Worm (Caenorhabditis elegans) whole organism, L1 larva: Measurements from ENCODE around the gene F10E9.10.

ENCODE experiments used
- C04F5.9 ChIP-seq: sonication (generic microtip); optimal IDR thresholded peaks from 2 replicates; lab custom pipeline; 2016; ENCODE audit warnings: missing genetic modification characterization, missing compliant biosample characterization
- C16A3.4 ChIP-seq: fragments of 150-350 bp; optimal IDR thresholded peaks from 2 replicates; lab custom pipeline; 2014; ENCODE audit warnings: missing biosample characterization, missing genetic modification characterization
- F16B12.6 ChIP-seq: fragments of 150-350 bp; optimal IDR thresholded peaks from 2 replicates; lab custom pipeline; 2014; ENCODE audit warnings: missing biosample characterization, missing genetic modification characterization
- alr-1 ChIP-seq: fragments of 200-800 bp; sonication (Bioruptor generic); optimal IDR thresholded peaks from 2 replicates; lab custom pipeline; 2018; ENCODE audit warnings: borderline replicate concordance, mild to moderate bottlenecking, missing genetic modification characterization, missing compliant biosample characterization
- aly-2 ChIP-seq: fragments of 150-350 bp; optimal IDR thresholded peaks from 2 replicates; lab custom pipeline; 2014; ENCODE audit warnings: missing biosample characterization, missing genetic modification characterization
- blmp-1 ChIP-seq: fragments of 150-350 bp; optimal IDR thresholded peaks from 2 replicates; lab custom pipeline; 2014; ENCODE audit warnings: missing biosample characterization, missing genetic modification characterization
- ceh-63 ChIP-seq: fragments of 200-800 bp; sonication (Bioruptor generic); optimal IDR thresholded peaks from 2 replicates; lab custom pipeline; 2018; ENCODE audit warnings: mild to moderate bottlenecking, missing genetic modification characterization, missing compliant biosample characterization
- ceh-8 ChIP-seq: fragments of 200-800 bp; sonication (Bioruptor generic); optimal IDR thresholded peaks from 2 replicates; lab custom pipeline; 2018; ENCODE audit warnings: mild to moderate bottlenecking, missing genetic modification characterization, moderate library complexity, missing compliant biosample characterization
- ceh-82 ChIP-seq, 3 experiments: fragments of 150-350 bp in 1 of 3; sonication (generic microtip) in 2 of 3; optimal IDR thresholded peaks; 2 replicates each; lab custom pipeline; 2014 to 2017; ENCODE audit warnings: missing biosample characterization in 3 of 3, missing genetic modification characterization in 3 of 3
- ceh-88 ChIP-seq: fragments of 200-800 bp; sonication (Bioruptor generic); IDR thresholded peaks from 2 replicates; pipeline ENCODE4 v1.3.6; 2022; ENCODE audit warnings: missing genetic modification characterization, missing compliant biosample characterization
- ceh-90 ChIP-seq: sonication (generic microtip); optimal IDR thresholded peaks from 2 replicates; lab custom pipeline; 2016; ENCODE audit warnings: missing genetic modification characterization, missing compliant biosample characterization
- dsc-1 ChIP-seq: sonication (generic microtip); optimal IDR thresholded peaks from 2 replicates; lab custom pipeline; 2016; ENCODE audit warnings: mild to moderate bottlenecking, missing genetic modification characterization, missing compliant biosample characterization
- efl-1 ChIP-seq, 4 experiments: fragments of 150-350 bp; optimal IDR thresholded peaks in 3 of 4; peaks in 1 of 4; 1 replicate in 1 of 4; 2 replicates in 3 of 4; lab custom pipeline; 2014; ENCODE audit warnings: missing biosample characterization in 2 of 4, missing genetic modification characterization in 2 of 4, missing genetic modification reagents in 2 of 4
- efl-3 ChIP-seq: fragments of 200-800 bp; sonication (Bioruptor generic); optimal IDR thresholded peaks from 2 replicates; lab custom pipeline; 2018; ENCODE audit warnings: mild to moderate bottlenecking, missing genetic modification characterization, missing compliant biosample characterization
- egl-13 ChIP-seq: sonication (generic microtip); optimal IDR thresholded peaks from 2 replicates; lab custom pipeline; 2016; ENCODE audit warnings: missing genotype, missing genetic modification reagents, missing genetic modification characterization, missing compliant biosample characterization
- ets-5 ChIP-seq: fragments of 200-800 bp; sonication (Bioruptor generic); IDR thresholded peaks from 2 replicates; pipeline ENCODE4 v1.3.6; 2022; ENCODE audit warnings: missing genetic modification characterization, missing compliant biosample characterization
- fkh-10 ChIP-seq: sonication (generic microtip); optimal IDR thresholded peaks from 2 replicates; lab custom pipeline; 2017; ENCODE audit warnings: missing biosample characterization, missing genetic modification reagents, missing genetic modification characterization
- fkh-8 ChIP-seq: sonication (generic microtip); optimal IDR thresholded peaks from 2 replicates; lab custom pipeline; 2016; ENCODE audit warnings: mild to moderate bottlenecking, missing genetic modification characterization, missing compliant biosample characterization
- grh-1 ChIP-seq: fragments of 200-800 bp; sonication (Bioruptor generic); IDR thresholded peaks from 2 replicates; pipeline ENCODE4 v1.3.6; 2022; ENCODE audit warnings: missing genetic modification reagents, missing genetic modification characterization, missing compliant biosample characterization
- hlh-17 ChIP-seq: fragments of 200-800 bp; sonication (Bioruptor generic); optimal IDR thresholded peaks from 2 replicates; lab custom pipeline; 2018; ENCODE audit warnings: missing genetic modification characterization, mild to moderate bottlenecking, missing compliant biosample characterization, moderate library complexity, borderline replicate concordance
- hlh-4 ChIP-seq: sonication (generic microtip); optimal IDR thresholded peaks from 2 replicates; lab custom pipeline; 2016; ENCODE audit warnings: mild to moderate bottlenecking, missing genetic modification characterization, missing compliant biosample characterization
- isw-1 ChIP-seq: fragments of 200-800 bp; sonication (Bioruptor generic); IDR thresholded peaks from 2 replicates; pipeline ENCODE4 v1.3.6; 2022; ENCODE audit warnings: missing genetic modification characterization, missing compliant biosample characterization
- jun-1 ChIP-seq: fragments of 150-350 bp; optimal IDR thresholded peaks from 2 replicates; lab custom pipeline; 2014; ENCODE audit warnings: missing biosample characterization, missing genetic modification reagents, missing genetic modification characterization
- lin-13 ChIP-seq: fragments of 150-350 bp; optimal IDR thresholded peaks from 2 replicates; lab custom pipeline; 2014; ENCODE audit warnings: missing biosample characterization, missing genetic modification reagents, missing genetic modification characterization
- lin-15B ChIP-seq: fragments of 150-350 bp; sonication (generic microtip); optimal IDR thresholded peaks from 3 replicates; lab custom pipeline; 2014; ENCODE audit warnings: missing biosample characterization, missing genetic modification characterization
- lir-3 ChIP-seq: sonication (generic microtip); optimal IDR thresholded peaks from 2 replicates; lab custom pipeline; 2016; ENCODE audit warnings: mild to moderate bottlenecking, missing genetic modification characterization, moderate library complexity, missing compliant biosample characterization; ENCODE audit not compliant: poor library complexity
- lsy-2 ChIP-seq, 2 experiments: fragments of 150-350 bp; optimal IDR thresholded peaks; 2 replicates each; lab custom pipeline; 2014; ENCODE audit warnings: missing biosample characterization in 2 of 2, missing genetic modification characterization in 2 of 2
- mef-2 ChIP-seq: fragments of 150-350 bp; optimal IDR thresholded peaks from 2 replicates; lab custom pipeline; 2014; ENCODE audit warnings: missing biosample characterization, missing genetic modification characterization
- mep-1 ChIP-seq: fragments of 150-350 bp; optimal IDR thresholded peaks from 2 replicates; lab custom pipeline; 2014; ENCODE audit warnings: missing biosample characterization, missing genetic modification characterization
- nhr-20 ChIP-seq: sonication (generic microtip); optimal IDR thresholded peaks from 2 replicates; lab custom pipeline; 2016; ENCODE audit warnings: mild to moderate bottlenecking, missing genetic modification characterization, missing compliant biosample characterization
- nhr-28 ChIP-seq: fragments of 150-350 bp; optimal IDR thresholded peaks from 2 replicates; lab custom pipeline; 2014; ENCODE audit warnings: missing biosample characterization, missing genetic modification characterization
- nhr-47 ChIP-seq: sonication (generic microtip); optimal IDR thresholded peaks from 2 replicates; lab custom pipeline; 2016; ENCODE audit warnings: mild to moderate bottlenecking, missing genetic modification characterization, moderate library complexity, missing compliant biosample characterization
- nhr-77 ChIP-seq: fragments of 150-350 bp; optimal IDR thresholded peaks from 2 replicates; lab custom pipeline; 2014; ENCODE audit warnings: missing biosample characterization, missing genetic modification characterization
- nhr-84 ChIP-seq: sonication (generic microtip); optimal IDR thresholded peaks from 2 replicates; lab custom pipeline; 2017; ENCODE audit warnings: missing biosample characterization, missing genetic modification characterization
- pag-3 ChIP-seq: sonication (generic microtip); optimal IDR thresholded peaks from 2 replicates; lab custom pipeline; 2017; ENCODE audit warnings: missing genetic modification characterization, mild to moderate bottlenecking, missing compliant biosample characterization, antibody characterized with exemption, borderline replicate concordance; ENCODE audit not compliant: insufficient read depth
- pax-3 ChIP-seq: fragments of 200-800 bp; sonication (Bioruptor generic); optimal IDR thresholded peaks from 2 replicates; lab custom pipeline; 2018; ENCODE audit warnings: mild to moderate bottlenecking, missing genetic modification characterization, moderate library complexity, missing compliant biosample characterization
- snpc-4 ChIP-seq: fragments of 150-350 bp; optimal IDR thresholded peaks from 2 replicates; lab custom pipeline; 2014; ENCODE audit warnings: missing biosample characterization, missing genetic modification characterization
- snu-23 ChIP-seq: sonication (generic microtip); optimal IDR thresholded peaks from 2 replicates; lab custom pipeline; 2016; ENCODE audit warnings: missing genetic modification characterization, missing compliant biosample characterization
- sptf-1 ChIP-seq: fragments of 150-350 bp; optimal IDR thresholded peaks from 2 replicates; lab custom pipeline; 2014; ENCODE audit warnings: missing biosample characterization, missing genetic modification characterization
- unc-30 ChIP-seq: sonication (generic microtip); optimal IDR thresholded peaks from 2 replicates; lab custom pipeline; 2017; ENCODE audit warnings: missing biosample characterization, missing genetic modification characterization
- unc-62 ChIP-seq: fragments of 150-350 bp; optimal IDR thresholded peaks from 2 replicates; lab custom pipeline; 2014; ENCODE audit warnings: missing biosample characterization, missing genetic modification reagents, missing genetic modification characterization
- unc-86 ChIP-seq: sonication (generic microtip); optimal IDR thresholded peaks from 2 replicates; lab custom pipeline; 2016; ENCODE audit warnings: missing genetic modification characterization, missing compliant biosample characterization
- zag-1 ChIP-seq: fragments of 150-350 bp; optimal IDR thresholded peaks from 2 replicates; lab custom pipeline; 2014; ENCODE audit warnings: missing biosample characterization, missing genetic modification characterization
- zip-4 ChIP-seq: fragments of 200-800 bp; sonication (Bioruptor generic); optimal IDR thresholded peaks from 2 replicates; lab custom pipeline; 2018; ENCODE audit warnings: mild to moderate bottlenecking, missing genetic modification characterization, moderate library complexity, missing compliant biosample characterization
- ztf-11 ChIP-seq, 2 experiments: sonication (generic microtip); optimal IDR thresholded peaks; 2 replicates each; lab custom pipeline; 2016 to 2017; ENCODE audit warnings: missing genetic modification characterization in 2 of 2, missing biosample characterization in 1 of 2, missing compliant biosample characterization in 1 of 2
- ztf-4 ChIP-seq: fragments of 150-350 bp; optimal IDR thresholded peaks from 2 replicates; lab custom pipeline; 2014; ENCODE audit warnings: missing biosample characterization, missing genetic modification characterization

Gene F10E9.10

ce11 chrIII:8356407-8356881 lies 36.4 kb upstream of the F10E9.10 start (continued):
- TF ChIP-seq nhr-84 (tag; lab: Kevin White, UChicago) (no peak), lsy-2 (tag; optimal IDR thresholded peaks at IDR 0.05; lab: Kevin White, UChicago) (peak; percentile 74 to 93), ceh-63 (GFP tag; lab: Kevin White, UChicago) (no peak), C04F5.9 (tag; lab: Kevin White, UChicago) (peak; percentile 39), egl-13 (tag; lab: Kevin White, UChicago) (no peak), unc-86 (tag; lab: Kevin White, UChicago) (peak; percentile 69), lin-13 (peak; percentile 56), nhr-28 (no peak), zag-1 (tag; lab: Kevin White, UChicago) (peak; percentile 3), jun-1 (tag; lab: Kevin White, UChicago) (peak; percentile 50), sptf-1 (no peak), grh-1 (GFP tag; lab: Robert Waterston, UW) (no peak), lin-15B (peak; percentile 46), fkh-8 (tag; lab: Kevin White, UChicago) (peak; percentile 80), unc-30 (no peak), nhr-20 (peak; percentile 88), mep-1 (tag; lab: Kevin White, UChicago) (peak; percentile 82), snu-23 (peak; percentile 91), dsc-1 (tag; lab: Kevin White, UChicago) (peak; percentile 58), ceh-90 (tag; lab: Kevin White, UChicago) (no peak)

ce11 chrIII:8355462-8355815 lies 35.4 kb upstream of the F10E9.10 start:
- no peak for TF ChIP-seq alr-1 (tag; lab: Kevin White, UChicago)

ce11 chrIII:8354644-8355461 lies 34.8 kb upstream of the F10E9.10 start, which contains the start of gene unc-116:
TSS of gene unc-116 (minus strand) at chrIII:8355174.
- peak; percentile 34 for TF ChIP-seq C16A3.4
- peak; percentile 7 for TF ChIP-seq lin-13
- TF ChIP-seq pag-3 (tag; lab: Kevin White, UChicago), result no peak
- no peak for TF ChIP-seq nhr-20
- TF ChIP-seq fkh-10, result no peak
- TF ChIP-seq sptf-1, result no peak
- TF ChIP-seq ceh-88 (GFP tag; lab: Robert Waterston, UW), result no peak
- no peak for TF ChIP-seq hlh-17
- no peak for TF ChIP-seq aly-2
- no peak for TF ChIP-seq nhr-84 (tag; lab: Kevin White, UChicago)
- TF ChIP-seq unc-62 (GFP tag; lab: Kevin White, UChicago), result no peak
- peak; percentile 43 for TF ChIP-seq F16B12.6
- no peak for TF ChIP-seq mef-2 (tag; lab: Kevin White, UChicago)
- TF ChIP-seq nhr-77 (tag; lab: Kevin White, UChicago), result no peak
- no peak for TF ChIP-seq ztf-11 (tag; optimal IDR thresholded peaks at IDR 0.05; lab: Kevin White, UChicago)
- no peak for TF ChIP-seq pax-3 (tag; lab: Kevin White, UChicago)
- peak; percentile 60 to 70 for TF ChIP-seq lsy-2 (tag; optimal IDR thresholded peaks at IDR 0.05; lab: Kevin White, UChicago)
- no peak for TF ChIP-seq ceh-8 (GFP tag; lab: Kevin White, UChicago)
- TF ChIP-seq snpc-4 (tag; lab: Kevin White, UChicago), result peak; percentile 9
- TF ChIP-seq zip-4 (GFP tag; lab: Kevin White, UChicago), result peak; percentile 92
- TF ChIP-seq grh-1 (GFP tag; lab: Robert Waterston, UW), result no peak
- TF ChIP-seq lir-3 (tag; lab: Kevin White, UChicago), result peak; percentile 22
- peak; percentile 31 to 74 for TF ChIP-seq efl-1 (optimal IDR thresholded peaks at IDR 0.05; lab: Kevin White, UChicago)
- TF ChIP-seq efl-1 (GFP tag; optimal IDR thresholded peaks at IDR 0.05 in 1 of 2; lab: Kevin White, UChicago), result peak; percentile 54 to 94
- TF ChIP-seq ztf-4 (tag; lab: Kevin White, UChicago), result peak; percentile 54
- no peak for TF ChIP-seq nhr-28
- TF ChIP-seq blmp-1 (tag; lab: Kevin White, UChicago), result peak; percentile 35
- peak; percentile 47 for TF ChIP-seq nhr-47
- no peak for TF ChIP-seq C04F5.9 (tag; lab: Kevin White, UChicago)
- TF ChIP-seq unc-30, result no peak
- peak; percentile 50 to 72 (median 58) for TF ChIP-seq ceh-82 (tag; optimal IDR thresholded peaks at IDR 0.05; lab: Kevin White, UChicago)
- TF ChIP-seq ets-5, result no peak
- no peak for TF ChIP-seq hlh-4 (tag; lab: Kevin White, UChicago)
- TF ChIP-seq efl-3 (GFP tag; lab: Kevin White, UChicago), result no peak
- peak; percentile 43; the same call in 1 of the 2 replicates for TF ChIP-seq isw-1 (GFP tag; lab: Robert Waterston, UW)
- peak; percentile 27 for TF ChIP-seq jun-1 (tag; lab: Kevin White, UChicago)
